Fruit fly (Drosophila melanogaster) whole organism, prepupa: ENCODE results near the gene Ir94e.

Experiments used
- Blimp-1 ChIP-seq: fragments of 200-800 bp; sonication (Bioruptor generic); optimal IDR thresholded peaks from 3 replicates; lab custom pipeline; 2017; ENCODE audit warnings: missing biosample characterization, missing genetic modification characterization, mild to moderate bottlenecking, moderate library complexity, missing genetic modification reagents
- CG10631 ChIP-seq: fragments of 200-800 bp; sonication (Bioruptor generic); optimal IDR thresholded peaks from 2 replicates; lab custom pipeline; 2016; ENCODE audit warnings: missing biosample characterization, missing genetic modification characterization
- CG11294 ChIP-seq: fragments of 200-800 bp; sonication (Bioruptor generic); IDR thresholded peaks from 2 replicates; pipeline ENCODE4 v1.3.6; 2022; ENCODE audit warnings: missing biosample characterization, missing genetic modification characterization
- CG11762 ChIP-seq: fragments of 200-800 bp; sonication (Bioruptor generic); optimal IDR thresholded peaks from 3 replicates; lab custom pipeline; 2016; ENCODE audit warnings: missing biosample characterization, missing genetic modification characterization; ENCODE audit not compliant: insufficient read depth
- CG11902 ChIP-seq: fragments of 200-800 bp; sonication (Bioruptor generic); optimal IDR thresholded peaks from 3 replicates; lab custom pipeline; 2016; ENCODE audit warnings: missing biosample characterization, missing genetic modification characterization
- CG15336 ChIP-seq: fragments of 200-800 bp; sonication (Bioruptor generic); IDR thresholded peaks from 2 replicates; pipeline ENCODE4 v1.3.6; 2022; ENCODE audit warnings: missing biosample characterization, missing genetic modification characterization
- CG1621 ChIP-seq: fragments of 200-800 bp; sonication (Bioruptor generic); optimal IDR thresholded peaks from 3 replicates; lab custom pipeline; 2018; ENCODE audit warnings: missing biosample characterization, mild to moderate bottlenecking, missing genetic modification characterization
- CG16779 ChIP-seq: fragments of 200-800 bp; sonication (Bioruptor generic); optimal IDR thresholded peaks from 3 replicates; lab custom pipeline; 2017; ENCODE audit warnings: missing biosample characterization, mild to moderate bottlenecking, missing genetic modification characterization
- CG32006 ChIP-seq: fragments of 200-800 bp; sonication (Bioruptor generic); optimal IDR thresholded peaks from 3 replicates; lab custom pipeline; 2017; ENCODE audit warnings: missing biosample characterization, mild to moderate bottlenecking, missing genetic modification characterization
- CG34406 ChIP-seq: fragments of 200-800 bp; sonication (Bioruptor generic); optimal IDR thresholded peaks from 3 replicates; lab custom pipeline; 2016; ENCODE audit warnings: missing biosample characterization, missing genetic modification characterization
- CG3919 ChIP-seq: fragments of 200-800 bp; sonication (Bioruptor generic); optimal IDR thresholded peaks from 3 replicates; lab custom pipeline; 2016; ENCODE audit warnings: missing biosample characterization, missing genetic modification characterization
- CG4318 ChIP-seq: fragments of 200-800 bp; sonication (Bioruptor generic); optimal IDR thresholded peaks from 3 replicates; lab custom pipeline; 2017; ENCODE audit warnings: missing biosample characterization, mild to moderate bottlenecking, missing genetic modification characterization
- CG6163 ChIP-seq: fragments of 200-800 bp; sonication (Bioruptor generic); IDR thresholded peaks from 3 replicates; pipeline ENCODE4 v1.3.6; 2022; ENCODE audit warnings: missing biosample characterization, missing genetic modification characterization
- CG6276 ChIP-seq: fragments of 200-800 bp; sonication (Bioruptor generic); optimal IDR thresholded peaks from 2 replicates; lab custom pipeline; 2017; ENCODE audit warnings: missing biosample characterization, mild to moderate bottlenecking, missing genetic modification characterization
- CG6792 ChIP-seq: fragments of 200-800 bp; sonication (Bioruptor generic); optimal IDR thresholded peaks from 3 replicates; lab custom pipeline; 2016; ENCODE audit warnings: missing biosample characterization, missing genetic modification characterization
- CG6808 ChIP-seq: fragments of 200-800 bp; sonication (Bioruptor generic); optimal IDR thresholded peaks from 3 replicates; lab custom pipeline; 2017; ENCODE audit warnings: missing biosample characterization, missing genetic modification characterization, mild to moderate bottlenecking, moderate library complexity, missing genetic modification reagents
- CG6854 ChIP-seq: fragments of 200-800 bp; sonication (Bioruptor generic); optimal IDR thresholded peaks from 2 replicates; lab custom pipeline; 2017; ENCODE audit warnings: missing biosample characterization, mild to moderate bottlenecking, missing genetic modification characterization
- CG7368 ChIP-seq: fragments of 200-800 bp; sonication (Bioruptor generic); optimal IDR thresholded peaks from 3 replicates; lab custom pipeline; 2016; ENCODE audit warnings: missing biosample characterization, missing genetic modification characterization
- CG8119 ChIP-seq: fragments of 200-800 bp; sonication (Bioruptor generic); IDR thresholded peaks from 3 replicates; pipeline ENCODE4 v1.3.6; 2022; ENCODE audit warnings: missing biosample characterization, missing genetic modification characterization
- CG8319 ChIP-seq: fragments of 200-800 bp; sonication (Bioruptor generic); optimal IDR thresholded peaks from 3 replicates; lab custom pipeline; 2016; ENCODE audit warnings: missing biosample characterization, missing genetic modification characterization
- CG8632 ChIP-seq: fragments of 200-800 bp; sonication (Bioruptor generic); optimal IDR thresholded peaks from 3 replicates; lab custom pipeline; 2016; ENCODE audit warnings: missing biosample characterization, missing genetic modification characterization
- CG9139 ChIP-seq: fragments of 200-800 bp; sonication (Bioruptor generic); optimal IDR thresholded peaks from 3 replicates; lab custom pipeline; 2017; ENCODE audit warnings: missing biosample characterization, mild to moderate bottlenecking, missing genetic modification characterization
- Eip75B ChIP-seq: fragments of 200-800 bp; sonication (Bioruptor generic); optimal IDR thresholded peaks from 3 replicates; lab custom pipeline; 2016; ENCODE audit warnings: missing biosample characterization, missing genetic modification characterization
- Eip93F ChIP-seq: fragments of 200-800 bp; sonication (Bioruptor generic); optimal IDR thresholded peaks from 2 replicates; lab custom pipeline; 2016; ENCODE audit warnings: missing biosample characterization, mild to moderate bottlenecking, missing genetic modification characterization
- Ets21C ChIP-seq: fragments of 200-800 bp; sonication (Bioruptor generic); optimal IDR thresholded peaks from 3 replicates; lab custom pipeline; 2016; ENCODE audit warnings: missing biosample characterization, missing genetic modification characterization
- Ets96B ChIP-seq: fragments of 200-800 bp; optimal IDR thresholded peaks from 2 replicates; lab custom pipeline; 2019; ENCODE audit warnings: missing biosample characterization, mild to moderate bottlenecking, missing genetic modification characterization, moderate library complexity
- Gug ChIP-seq: fragments of 200-800 bp; sonication (Bioruptor generic); IDR thresholded peaks from 2 replicates; pipeline ENCODE4 v1.3.6; 2022; ENCODE audit warnings: missing biosample characterization, missing genetic modification characterization
- Hr38 ChIP-seq: sonication (Bioruptor generic); optimal IDR thresholded peaks from 2 replicates; lab custom pipeline; 2016; ENCODE audit warnings: missing biosample characterization, missing genetic modification characterization
- Hr4 ChIP-seq: fragments of 200-800 bp; sonication (Bioruptor generic); optimal IDR thresholded peaks from 3 replicates; lab custom pipeline; 2016; ENCODE audit warnings: missing biosample characterization, missing genetic modification characterization
- Lpt ChIP-seq: fragments of 200-800 bp; sonication (Bioruptor generic); optimal IDR thresholded peaks from 3 replicates; lab custom pipeline; 2016; ENCODE audit warnings: missing biosample characterization, missing genetic modification characterization
- OdsH ChIP-seq: fragments of 200-800 bp; sonication (Bioruptor generic); optimal IDR thresholded peaks from 3 replicates; lab custom pipeline; 2016; ENCODE audit warnings: missing biosample characterization, missing genetic modification characterization
- Smox ChIP-seq: fragments of 200-800 bp; sonication (Bioruptor generic); optimal IDR thresholded peaks from 3 replicates; lab custom pipeline; 2016; ENCODE audit warnings: missing biosample characterization, missing genetic modification characterization
- Sox14 ChIP-seq: fragments of 200-800 bp; sonication (Bioruptor generic); optimal IDR thresholded peaks from 3 replicates; lab custom pipeline; 2016; ENCODE audit warnings: missing biosample characterization, missing genetic modification characterization
- achi ChIP-seq: fragments of 200-800 bp; sonication (Bioruptor generic); optimal IDR thresholded peaks from 3 replicates; lab custom pipeline; 2016; ENCODE audit warnings: missing biosample characterization, missing genetic modification characterization
- acj6 ChIP-seq: fragments of 200-800 bp; sonication (Bioruptor generic); optimal IDR thresholded peaks from 3 replicates; lab custom pipeline; 2016; ENCODE audit warnings: missing biosample characterization, missing genetic modification characterization
- cyc ChIP-seq: fragments of 200-800 bp; sonication (Bioruptor generic); optimal IDR thresholded peaks from 3 replicates; lab custom pipeline; 2016; ENCODE audit warnings: missing biosample characterization, missing genetic modification characterization
- dac ChIP-seq: fragments of 200-800 bp; sonication (Bioruptor generic); optimal IDR thresholded peaks from 2 replicates; lab custom pipeline; 2017; ENCODE audit warnings: missing biosample characterization, mild to moderate bottlenecking, missing genetic modification characterization
- dsx ChIP-seq: fragments of 200-800 bp; optimal IDR thresholded peaks from 3 replicates; lab custom pipeline; 2019; ENCODE audit warnings: missing biosample characterization, mild to moderate bottlenecking, missing genetic modification characterization, moderate library complexity; ENCODE audit not compliant: poor library complexity, severe bottlenecking
- eg ChIP-seq: fragments of 200-800 bp; sonication (Bioruptor generic); IDR thresholded peaks from 3 replicates; pipeline ENCODE4 v1.3.6; 2022; ENCODE audit warnings: missing biosample characterization, missing genetic modification characterization
- esn ChIP-seq: fragments of 200-800 bp; sonication (Bioruptor generic); optimal IDR thresholded peaks from 2 replicates; lab custom pipeline; 2016; ENCODE audit warnings: missing biosample characterization, mild to moderate bottlenecking, missing genetic modification characterization, moderate library complexity
- fd59A ChIP-seq: fragments of 200-800 bp; sonication (Bioruptor generic); optimal IDR thresholded peaks from 2 replicates; lab custom pipeline; 2017; ENCODE audit warnings: missing biosample characterization, mild to moderate bottlenecking, missing genetic modification characterization, missing genetic modification reagents
- fkh ChIP-seq: fragments of 200-800 bp; sonication (Bioruptor generic); optimal IDR thresholded peaks from 3 replicates; lab custom pipeline; 2017; ENCODE audit warnings: missing biosample characterization, mild to moderate bottlenecking, missing genetic modification characterization, moderate library complexity
- net ChIP-seq: fragments of 200-800 bp; sonication (Bioruptor generic); optimal IDR thresholded peaks from 3 replicates; lab custom pipeline; 2016; ENCODE audit warnings: missing biosample characterization, missing genetic modification characterization
- pdm3 ChIP-seq: fragments of 200-800 bp; sonication (Bioruptor generic); optimal IDR thresholded peaks from 3 replicates; lab custom pipeline; 2016; ENCODE audit warnings: missing biosample characterization, missing genetic modification characterization
- salr ChIP-seq, 2 experiments: fragments of 200-800 bp; sonication (Bioruptor generic); optimal IDR thresholded peaks; 3 replicates each; lab custom pipeline; 2016 to 2018; ENCODE audit warnings: missing biosample characterization in 2 of 2, missing genetic modification characterization in 2 of 2, mild to moderate bottlenecking in 1 of 2
- ss ChIP-seq, 2 experiments: fragments of 200-800 bp; sonication (Bioruptor generic); optimal IDR thresholded peaks; 2 replicates in 1 of 2; 3 replicates in 1 of 2; lab custom pipeline; 2017 to 2018; ENCODE audit warnings: mild to moderate bottlenecking in 2 of 2, missing biosample characterization in 2 of 2, missing genetic modification characterization in 2 of 2, moderate library complexity in 1 of 2
- topi ChIP-seq: fragments of 200-800 bp; sonication (Bioruptor generic); optimal IDR thresholded peaks from 3 replicates; lab custom pipeline; 2016; ENCODE audit warnings: missing biosample characterization, missing genetic modification characterization
- vri ChIP-seq: fragments of 200-800 bp; sonication (Bioruptor generic); optimal IDR thresholded peaks from 3 replicates; lab custom pipeline; 2016; ENCODE audit warnings: missing biosample characterization, mild to moderate bottlenecking, missing genetic modification characterization

The Ir94e gene

dm6 chr3R:23393507-23393906, 11.8 kb upstream of the Ir94e start (continued):
- no peak for TF ChIP-seq CG6854 (GFP tag; lab: Kevin White, UChicago)
- TF ChIP-seq CG6808 = no peak
- TF ChIP-seq cyc (GFP tag; lab: Kevin White, UChicago) = no peak
- no peak for TF ChIP-seq Hr38 (GFP tag; lab: Kevin White, UChicago)
- TF ChIP-seq dsx (GFP tag; lab: Kevin White, UChicago) = no peak
- TF ChIP-seq CG6792 (GFP tag; lab: Kevin White, UChicago) = no peak
- TF ChIP-seq salr (GFP tag; optimal IDR thresholded peaks at IDR 0.05; lab: Kevin White, UChicago) = no peak
- TF ChIP-seq CG15336 (GFP tag; lab: Robert Waterston, UW) = peak; percentile 68
- no peak for TF ChIP-seq fkh (GFP tag; lab: Kevin White, UChicago)
- peak; percentile 49 for TF ChIP-seq CG6276 (GFP tag; lab: Kevin White, UChicago)
- no peak for TF ChIP-seq CG6163 (GFP tag; lab: Robert Waterston, UW)
- TF ChIP-seq net (GFP tag; lab: Kevin White, UChicago) = no peak
- no peak for TF ChIP-seq CG8319 (GFP tag; lab: Kevin White, UChicago)
- TF ChIP-seq dac (GFP tag; lab: Kevin White, UChicago) = no peak
- TF ChIP-seq eg (GFP tag; lab: Robert Waterston, UW) = peak; percentile 48; the same call in 1 of the 3 replicates
- TF ChIP-seq Hr4 (GFP tag; lab: Kevin White, UChicago) = peak; percentile 73

DNA sequence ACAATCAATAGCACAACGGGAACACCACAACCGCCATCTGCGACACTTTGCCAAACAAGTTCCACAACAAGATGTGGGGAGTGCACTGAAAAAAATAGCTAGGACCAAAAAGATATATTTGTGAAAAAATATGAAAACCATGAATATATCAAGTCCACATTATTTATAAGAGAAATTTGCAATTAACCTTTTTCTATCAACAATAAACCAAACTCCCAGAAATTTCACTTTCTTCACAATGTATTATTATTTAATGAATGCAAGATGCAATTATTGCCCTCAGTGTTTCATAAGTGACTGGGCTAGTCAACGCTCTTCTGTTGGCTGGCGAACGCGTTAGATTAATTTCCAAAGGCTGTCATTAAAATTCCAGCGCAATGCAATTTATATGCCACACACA, 9.6 kb upstream of the Ir94e start:
- TF ChIP-seq Gug (peak; percentile 52; the same call in 1 of the 2 replicates), eg (GFP tag; lab: Robert Waterston, UW) (peak; percentile 80), CG3919 (GFP tag; lab: Kevin White, UChicago) (peak; percentile 43), CG6163 (GFP tag; lab: Robert Waterston, UW) (peak; percentile 69; the same call in 2 of the 3 replicates), CG34406 (no peak), Lpt (GFP tag; lab: Kevin White, UChicago) (peak; percentile 60), pdm3 (peak; percentile 35), Sox14 (peak; percentile 33), CG4318 (GFP tag; lab: Kevin White, UChicago) (peak; percentile 52), salr (GFP tag; optimal IDR thresholded peaks at IDR 0.05; lab: Kevin White, UChicago) (peak in 1 of 2 experiments; percentile 49), Blimp-1 (GFP tag; lab: Kevin White, UChicago) (no peak), esn (GFP tag; lab: Kevin White, UChicago) (no peak), Ets21C (no peak), CG7368 (GFP tag; lab: Kevin White, UChicago) (no peak), fd59A (no peak), CG6276 (GFP tag; lab: Kevin White, UChicago) (peak; percentile 72), dac (GFP tag; lab: Kevin White, UChicago) (peak; percentile 61), CG11902 (GFP tag; lab: Kevin White, UChicago) (no peak), CG9139 (GFP tag; lab: Kevin White, UChicago) (no peak), OdsH (peak; percentile 49), cyc (GFP tag; lab: Kevin White, UChicago) (no peak), ss (GFP tag; optimal IDR thresholded peaks at IDR 0.05; lab: Kevin White, UChicago) (no peak), CG16779 (tag; lab: Kevin White, UChicago) (no peak), CG8119 (peak; percentile 85), Ets96B (tag; lab: Kevin White, UChicago) (no peak), CG11294 (GFP tag; lab: Robert Waterston, UW) (peak; percentile 23), Smox (GFP tag; lab: Kevin White, UChicago) (no peak), Eip93F (no peak), CG10631 (GFP tag; lab: Kevin White, UChicago) (peak; percentile 25), Eip75B (GFP tag; lab: Kevin White, UChicago) (no peak), CG8319 (GFP tag; lab: Kevin White, UChicago) (no peak), CG32006 (GFP tag; lab: Kevin White, UChicago) (peak; percentile 83), CG11762 (peak; percentile 11), CG1621 (tag; lab: Kevin White, UChicago) (no peak), achi (peak; percentile 45), vri (no peak), Hr4 (GFP tag; lab: Kevin White, UChicago) (peak; percentile 82), Hr38 (GFP tag; lab: Kevin White, UChicago) (no peak), CG8632 (GFP tag; lab: Kevin White, UChicago) (no peak), acj6 (GFP tag; lab: Kevin White, UChicago) (peak; percentile 3), topi (GFP tag; lab: Kevin White, UChicago) (no peak)
